Worm (Caenorhabditis elegans): ENCODE measurements around the gene islo-1.

ce11 chrIV:8159087-8159486 is 22.9 kb downstream of the islo-1 start, which contains the start of gene faah-1:
- no peak for TF ChIP-seq K12H6.12 (tag; optimal IDR thresholded peaks at IDR 0.05)
- no peak for TF ChIP-seq gei-17 (GFP tag; optimal IDR thresholded peaks at IDR 0.05)
- TF ChIP-seq sptf-2 (GFP tag; optimal IDR thresholded peaks at IDR 0.05), result no peak
- TF ChIP-seq Y67H2A.10 (GFP tag; conservative IDR thresholded peaks at IDR 0.05), result no peak
- TF ChIP-seq unc-130 (GFP tag; optimal IDR thresholded peaks at IDR 0.05), result no peak
- TF ChIP-seq snpc-1.1 (tag; optimal IDR thresholded peaks at IDR 0.05; ENCODE audit: insufficient read depth), result no peak
- TF ChIP-seq snpc-4 (GFP tag; optimal IDR thresholded peaks at IDR 0.05), result no peak
- no peak for TF ChIP-seq snpc-4 (tag; optimal IDR thresholded peaks at IDR 0.05)
- TF ChIP-seq dpl-1 (GFP tag; optimal IDR thresholded peaks at IDR 0.05), result no peak
- no peak for TF ChIP-seq unc-62 (GFP tag; optimal IDR thresholded peaks at IDR 0.05)
- TF ChIP-seq pha-4 (tag; optimal IDR thresholded peaks at IDR 0.05), result no peak
- no peak for TF ChIP-seq Y95B8A.8 (GFP tag; IDR thresholded peaks at IDR 0.05)
- TF ChIP-seq B0019.2 (GFP tag; conservative IDR thresholded peaks at IDR 0.05), result no peak
- no peak for TF ChIP-seq F49E8.2 (tag; optimal IDR thresholded peaks at IDR 0.05; ENCODE audit: insufficient read depth)
